Fruit fly (Drosophila melanogaster) S2 (cell line): Measurements from ENCODE around the gene CG15765.

Experiments
- CG8478 ChIP-seq: fragments of >200 bp; optimal IDR thresholded peaks from 2 replicates; lab custom pipeline; 2018
- CTCF ChIP-seq, 2 experiments: fragments of >200 bp; optimal IDR thresholded peaks; 2 replicates each; lab custom pipeline; 2018

The CG15765 gene

dm6 chrX:5818428-5818827, at the start of gene CG15765:
TSS of gene CG15765 (plus strand) at chrX:5818559.
- TF ChIP-seq CTCF (optimal IDR thresholded peaks at IDR 0.05; lab: Kevin White, UChicago) (no peak), CG8478 (lab: Kevin White, UChicago) (no peak)

dm6 chrX:5768602-5769251, 49.6 kb upstream of the CG15765 start:
- TF ChIP-seq CG8478 (lab: Kevin White, UChicago) (no peak), CTCF (optimal IDR thresholded peaks at IDR 0.05; lab: Kevin White, UChicago) (no peak)

- TF ChIP-seq CG8478 (lab: Kevin White, UChicago) (no peak), CTCF (optimal IDR thresholded peaks at IDR 0.05; lab: Kevin White, UChicago) (no peak)
These were observed 47.6 kb upstream of the CG15765 start, which contains the start of gene CG3097 for dm6 chrX:5770730-5771181. TSS of gene CG3097 (minus strand) at chrX:5770780.

dm6 chrX:5772409-5772808, 46.0 kb upstream of the CG15765 start:
- TF ChIP-seq CTCF (optimal IDR thresholded peaks at IDR 0.05; lab: Kevin White, UChicago) = no peak
- no peak for TF ChIP-seq CG8478 (lab: Kevin White, UChicago)

- TF ChIP-seq CTCF (optimal IDR thresholded peaks at IDR 0.05; lab: Kevin White, UChicago) (no peak), CG8478 (lab: Kevin White, UChicago) (no peak)
These were observed 41.8 kb upstream of the CG15765 start, which contains the start of gene CG42264 for dm6 chrX:5776547-5776946. TSS of gene CG42264 (minus strand) at chrX:5776647.

- TF ChIP-seq CTCF (optimal IDR thresholded peaks at IDR 0.05; lab: Kevin White, UChicago) (no peak), CG8478 (lab: Kevin White, UChicago) (no peak)
These were observed 36.8 kb upstream of the CG15765 start, which contains the start of gene CG3108 for dm6 chrX:5781520-5781919. TSS of gene CG3108 (minus strand) at chrX:5781620.

- TF ChIP-seq CG8478 (lab: Kevin White, UChicago) (no peak), CTCF (optimal IDR thresholded peaks at IDR 0.05; lab: Kevin White, UChicago) (no peak)
These were observed 34.9 kb upstream of the CG15765 start for dm6 chrX:5783260-5784040.

- TF ChIP-seq CTCF (optimal IDR thresholded peaks at IDR 0.05; lab: Kevin White, UChicago) (no peak), CG8478 (lab: Kevin White, UChicago) (no peak)
These were observed 31.8 kb upstream of the CG15765 start for dm6 chrX:5786559-5786958.

dm6 chrX:5789187-5789586, 29.2 kb upstream of the CG15765 start, which contains the start of gene CG15767:
TSS of gene CG15767 (plus strand) at chrX:5789487.
- TF ChIP-seq CG8478 (lab: Kevin White, UChicago) = no peak
- no peak for TF ChIP-seq CTCF (optimal IDR thresholded peaks at IDR 0.05; lab: Kevin White, UChicago)

- no peak for TF ChIP-seq CTCF (optimal IDR thresholded peaks at IDR 0.05; lab: Kevin White, UChicago)
These were observed 26.5 kb upstream of the CG15765 start, which contains the start of gene CG12239 for dm6 chrX:5791840-5792239. TSS of gene CG12239 (plus strand) at chrX:5792140.

- TF ChIP-seq CTCF (optimal IDR thresholded peaks at IDR 0.05; lab: Kevin White, UChicago) (no peak), CG8478 (lab: Kevin White, UChicago) (no peak)
These were observed 17.7 kb upstream of the CG15765 start for dm6 chrX:5800634-5801033.

dm6 chrX:5804377-5804776, 14.0 kb upstream of the CG15765 start, which contains the start of gene Cpr5C:
TSS of gene Cpr5C (plus strand) at chrX:5804677.
- no peak for TF ChIP-seq CG8478 (lab: Kevin White, UChicago)

- no peak for TF ChIP-seq CG8478 (lab: Kevin White, UChicago)
- TF ChIP-seq CTCF (optimal IDR thresholded peaks at IDR 0.05; lab: Kevin White, UChicago) = no peak
These were observed 9.7 kb upstream of the CG15765 start, which contains the start of gene Prosbeta2R1 for dm6 chrX:5808654-5809053. TSS of gene Prosbeta2R1 (plus strand) at chrX:5808954.

- TF ChIP-seq CTCF (optimal IDR thresholded peaks at IDR 0.05; lab: Kevin White, UChicago) (no peak), CG8478 (lab: Kevin White, UChicago) (no peak)
These were observed 5.5 kb upstream of the CG15765 start, which contains the start of gene CG44329 for dm6 chrX:5812877-5813276. TSS of gene CG44329 (minus strand) at chrX:5812977.

dm6 chrX:5815720-5816119, 2.6 kb upstream of the CG15765 start, which contains the start of gene AgmNAT:
TSS of gene AgmNAT (minus strand) at chrX:5815820.
- no peak for TF ChIP-seq CTCF (optimal IDR thresholded peaks at IDR 0.05; lab: Kevin White, UChicago)
- TF ChIP-seq CG8478 (lab: Kevin White, UChicago) = no peak
